Worm (Caenorhabditis elegans) whole organism, late embryonic: ENCODE measurements around the gene rpb-12.

ENCODE experiments used
- C38D4.7 ChIP-seq: fragments of 200-800 bp; sonication (Bioruptor generic); optimal IDR thresholded peaks from 2 replicates; lab custom pipeline; 2018; ENCODE audit warnings: mild to moderate bottlenecking, missing genetic modification characterization, moderate library complexity, missing compliant biosample characterization
- F13H6.1 ChIP-seq: sonication (generic microtip); optimal IDR thresholded peaks from 2 replicates; lab custom pipeline; 2016; ENCODE audit warnings: missing genetic modification characterization, missing compliant biosample characterization
- K02D7.2 ChIP-seq: sonication (generic microtip); optimal IDR thresholded peaks from 2 replicates; lab custom pipeline; 2017; ENCODE audit warnings: mild to moderate bottlenecking, missing genetic modification characterization, missing compliant biosample characterization
- K09A11.1 ChIP-seq: sonication (generic microtip); optimal IDR thresholded peaks from 2 replicates; lab custom pipeline; 2017; ENCODE audit warnings: antibody characterized with exemption, mild to moderate bottlenecking, missing genetic modification characterization, missing compliant biosample characterization; ENCODE audit not compliant: insufficient read depth
- ceh-18 ChIP-seq: sonication (generic microtip); optimal IDR thresholded peaks from 2 replicates; lab custom pipeline; 2016; ENCODE audit warnings: missing genetic modification characterization, missing compliant biosample characterization
- ceh-2 ChIP-seq: sonication (generic microtip); optimal IDR thresholded peaks from 2 replicates; lab custom pipeline; 2016; ENCODE audit warnings: missing genotype, missing genetic modification characterization, missing compliant biosample characterization
- ceh-22 ChIP-seq: sonication (generic microtip); optimal IDR thresholded peaks from 2 replicates; lab custom pipeline; 2017; ENCODE audit warnings: missing biosample characterization, missing genetic modification characterization
- ceh-30 ChIP-seq: fragments of 150-350 bp; optimal IDR thresholded peaks from 2 replicates; lab custom pipeline; 2014; ENCODE audit warnings: missing biosample characterization, missing genetic modification characterization
- ceh-45 ChIP-seq: fragments of 200-800 bp; sonication (Bioruptor generic); IDR thresholded peaks from 2 replicates; pipeline ENCODE4 v1.3.6; 2022; ENCODE audit warnings: missing genetic modification reagents, missing genetic modification characterization, missing compliant biosample characterization
- ceh-9 ChIP-seq: sonication (generic microtip); optimal IDR thresholded peaks from 2 replicates; lab custom pipeline; 2016; ENCODE audit warnings: mild to moderate bottlenecking, missing genetic modification characterization, inconsistent platforms, missing compliant biosample characterization
- dve-1 ChIP-seq: sonication (generic microtip); optimal IDR thresholded peaks from 2 replicates; lab custom pipeline; 2017; ENCODE audit warnings: antibody characterized with exemption, mild to moderate bottlenecking, missing genetic modification characterization, missing compliant biosample characterization
- elt-4 ChIP-seq: sonication (generic microtip); optimal IDR thresholded peaks from 2 replicates; lab custom pipeline; 2016; ENCODE audit warnings: missing genetic modification characterization, missing compliant biosample characterization
- ets-4 ChIP-seq: sonication (generic microtip); optimal IDR thresholded peaks from 2 replicates; lab custom pipeline; 2016; ENCODE audit warnings: missing genetic modification characterization, missing compliant biosample characterization
- fax-1 ChIP-seq: sonication (generic microtip); optimal IDR thresholded peaks from 2 replicates; lab custom pipeline; 2016; ENCODE audit warnings: missing genotype, missing genetic modification characterization, missing compliant biosample characterization
- fkh-10 ChIP-seq: fragments of 150-350 bp; optimal IDR thresholded peaks from 2 replicates; lab custom pipeline; 2014; ENCODE audit warnings: missing biosample characterization, missing genetic modification reagents, missing genetic modification characterization
- gmeb-2 ChIP-seq: sonication (generic microtip); optimal IDR thresholded peaks from 2 replicates; lab custom pipeline; 2016; ENCODE audit warnings: missing genetic modification characterization, inconsistent platforms, missing compliant biosample characterization
- hlh-13 ChIP-seq: fragments of 200-800 bp; sonication (Bioruptor generic); optimal IDR thresholded peaks from 2 replicates; lab custom pipeline; 2018; ENCODE audit warnings: mild to moderate bottlenecking, missing genetic modification characterization, missing compliant biosample characterization
- hlh-30 ChIP-seq: sonication (generic microtip); optimal IDR thresholded peaks from 2 replicates; lab custom pipeline; 2017; ENCODE audit warnings: antibody characterized with exemption, missing genetic modification characterization, missing compliant biosample characterization; ENCODE audit not compliant: insufficient read depth
- hlh-8 ChIP-seq: sonication (generic microtip); optimal IDR thresholded peaks from 2 replicates; lab custom pipeline; 2016; ENCODE audit warnings: missing genotype, missing genetic modification characterization, missing compliant biosample characterization
- madf-2 ChIP-seq: sonication (generic microtip); optimal IDR thresholded peaks from 2 replicates; lab custom pipeline; 2017; ENCODE audit warnings: missing genetic modification characterization, missing compliant biosample characterization
- nfya-1 ChIP-seq: sonication (generic microtip); optimal IDR thresholded peaks from 2 replicates; lab custom pipeline; 2017; ENCODE audit warnings: missing genetic modification characterization, mild to moderate bottlenecking, missing compliant biosample characterization, antibody characterized with exemption, moderate library complexity
- nhr-232 ChIP-seq: sonication (generic microtip); optimal IDR thresholded peaks from 2 replicates; lab custom pipeline; 2016; ENCODE audit warnings: missing genetic modification characterization, missing compliant biosample characterization
- npax-4 ChIP-seq: sonication (generic microtip); optimal IDR thresholded peaks from 2 replicates; lab custom pipeline; 2016; ENCODE audit warnings: missing genetic modification characterization, missing compliant biosample characterization
- pha-2 ChIP-seq: sonication (generic microtip); optimal IDR thresholded peaks from 2 replicates; lab custom pipeline; 2017; ENCODE audit warnings: mild to moderate bottlenecking, missing genetic modification characterization, missing compliant biosample characterization
- pha-4 ChIP-seq: fragments of 150-350 bp; optimal IDR thresholded peaks from 2 replicates; lab custom pipeline; 2018; ENCODE audit warnings: missing biosample characterization, missing genetic modification reagents, missing genetic modification characterization
- ref-2 ChIP-seq: sonication (generic microtip); optimal IDR thresholded peaks from 2 replicates; lab custom pipeline; 2016; ENCODE audit warnings: missing genetic modification characterization, missing compliant biosample characterization
- rnt-1 ChIP-seq: sonication (generic microtip); optimal IDR thresholded peaks from 2 replicates; lab custom pipeline; 2016; ENCODE audit warnings: missing genetic modification characterization, missing compliant biosample characterization
- sdc-2 ChIP-seq: sonication (generic microtip); optimal IDR thresholded peaks from 2 replicates; lab custom pipeline; 2016; ENCODE audit warnings: missing genotype, missing genetic modification characterization, missing compliant biosample characterization
- sox-2 ChIP-seq: fragments of 200-800 bp; sonication (Bioruptor generic); IDR thresholded peaks from 2 replicates; pipeline ENCODE4 v1.3.6; 2022; ENCODE audit warnings: missing genetic modification reagents, missing genetic modification characterization, missing compliant biosample characterization
- syd-9 ChIP-seq: sonication (generic microtip); optimal IDR thresholded peaks from 2 replicates; lab custom pipeline; 2016; ENCODE audit warnings: mild to moderate bottlenecking, missing genetic modification characterization, moderate library complexity, missing compliant biosample characterization
- ttx-3 ChIP-seq: sonication (generic microtip); optimal IDR thresholded peaks from 2 replicates; lab custom pipeline; 2016; ENCODE audit warnings: missing genetic modification reagents, missing genetic modification characterization, missing compliant biosample characterization
- unc-3 ChIP-seq, 2 experiments: fragments of 200-800 bp in 1 of 2; sonication (Bioruptor generic) in 1 of 2; sonication (generic microtip) in 1 of 2; conservative IDR thresholded peaks in 1 of 2; optimal IDR thresholded peaks in 1 of 2; 2 replicates each; pipeline versions ENCODE4 v1.3.6 to Lab custom; 2016 to 2022; ENCODE audit warnings: missing compliant biosample characterization in 2 of 2, missing genetic modification characterization in 2 of 2, missing genetic modification reagents in 1 of 2
- unc-42 ChIP-seq: sonication (generic microtip); optimal IDR thresholded peaks from 2 replicates; lab custom pipeline; 2016; ENCODE audit warnings: missing genotype, missing genetic modification characterization, missing compliant biosample characterization
- unc-55 ChIP-seq: sonication (generic microtip); optimal IDR thresholded peaks from 2 replicates; lab custom pipeline; 2017; ENCODE audit warnings: missing biosample characterization, missing genetic modification reagents, missing genetic modification characterization
- ztf-16 ChIP-seq: sonication (generic microtip); optimal IDR thresholded peaks from 2 replicates; lab custom pipeline; 2017; ENCODE audit warnings: missing genetic modification characterization, missing compliant biosample characterization

rpb-12 gene

DNA sequence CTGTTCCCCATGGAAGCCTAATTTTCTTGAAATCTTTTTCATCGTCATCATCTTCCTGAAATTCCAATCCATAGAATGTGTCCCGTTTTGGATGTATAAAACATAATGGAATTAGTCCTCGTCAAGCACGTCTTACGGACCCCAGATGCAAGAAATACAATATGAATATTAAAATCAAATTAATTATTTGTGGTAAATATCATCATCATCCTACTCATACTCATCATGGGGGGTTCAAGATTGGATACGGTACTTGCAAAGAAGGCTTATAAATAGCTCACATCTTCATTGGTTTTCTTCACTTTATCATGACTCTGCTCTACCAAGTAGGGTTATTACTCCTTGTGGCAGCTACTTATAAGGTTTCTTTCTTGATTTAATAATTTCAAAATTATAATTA lies 2.3 kb downstream of the rpb-12 start, which contains the start of gene flp-1:
Gene flp-1 (plus strand): TSS at position 301 of the 400 bp plus-strand sequence.
- TF ChIP-seq gmeb-2 (tag; lab: Kevin White, UChicago) = no peak
- TF ChIP-seq unc-42 (tag; lab: Kevin White, UChicago) = peak; percentile 29

DNA sequence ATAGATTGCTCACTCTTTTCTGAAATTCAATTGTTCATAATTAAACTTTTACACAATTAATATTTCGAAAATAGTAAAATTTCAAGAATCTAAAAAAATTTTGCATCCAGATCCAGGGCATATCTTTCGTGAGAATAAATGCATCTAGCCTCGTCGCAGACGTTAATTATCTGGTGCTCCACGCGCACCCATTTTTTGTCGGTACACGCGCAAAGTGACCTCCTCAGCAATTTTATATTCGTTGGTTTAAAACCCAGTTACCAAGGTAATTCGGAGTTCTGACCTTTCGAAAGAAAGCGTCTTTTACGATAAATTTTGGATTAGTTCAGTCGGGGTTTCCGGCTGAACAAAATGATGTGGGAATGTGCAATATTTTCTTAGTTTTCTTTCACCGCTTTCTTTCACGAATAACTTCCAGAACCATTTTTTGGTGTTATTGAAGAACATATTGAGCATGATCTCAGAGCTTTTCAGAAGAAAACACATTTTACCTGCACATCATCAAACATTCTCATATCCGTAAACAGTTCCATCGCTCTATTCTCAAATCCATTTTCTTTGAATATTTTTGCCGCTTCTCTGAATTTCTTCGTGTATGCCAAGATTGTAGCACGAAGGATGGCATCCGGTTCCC lies 6.4 kb downstream of the rpb-12 start:
- TF ChIP-seq K09A11.1 (tag; lab: Kevin White, UChicago) (no peak), pha-4 (no peak)

DNA sequence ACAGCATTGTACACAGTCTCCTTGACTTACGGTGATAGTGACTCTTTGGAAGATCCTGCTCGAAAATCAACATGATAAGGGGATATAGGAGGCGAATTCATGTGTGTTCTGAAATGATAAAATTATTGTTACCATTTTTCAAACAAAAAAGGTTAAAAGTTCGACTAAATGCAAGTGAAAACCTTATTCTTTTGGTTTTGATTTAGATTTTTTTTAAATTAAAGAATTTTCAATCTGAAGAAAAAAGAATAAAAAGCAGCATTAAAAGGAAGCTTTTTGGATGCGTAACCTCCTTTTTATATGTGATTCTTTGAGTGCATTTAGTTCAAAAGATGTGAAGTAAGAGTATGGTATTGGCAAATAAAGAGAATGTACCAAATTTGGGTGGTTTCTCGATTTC lies 11.3 kb downstream of the rpb-12 start, which contains the start of gene delm-1:
Gene delm-1 (minus strand): TSS at position 101 of the 400 bp plus-strand sequence.
- TF ChIP-seq ttx-3 (tag; lab: Kevin White, UChicago) = no peak
- no peak for TF ChIP-seq ceh-45 (GFP tag; lab: Robert Waterston, UW)
- no peak for TF ChIP-seq hlh-30 (tag; lab: Kevin White, UChicago)
- no peak for TF ChIP-seq ets-4 (tag; lab: Kevin White, UChicago)
- no peak for TF ChIP-seq nhr-232 (tag; lab: Kevin White, UChicago)
- TF ChIP-seq sox-2 (GFP tag; lab: Robert Waterston, UW) = no peak
- no peak for TF ChIP-seq madf-2 (tag; lab: Kevin White, UChicago)

- TF ChIP-seq K02D7.2 = no peak
- TF ChIP-seq hlh-8 (tag; lab: Kevin White, UChicago) = no peak
- no peak for TF ChIP-seq npax-4
- no peak for TF ChIP-seq nfya-1 (tag; lab: Kevin White, UChicago)
- no peak for TF ChIP-seq elt-4 (tag; lab: Kevin White, UChicago)
- TF ChIP-seq ceh-30 (tag; lab: Kevin White, UChicago) = no peak
- no peak for TF ChIP-seq fkh-10
- TF ChIP-seq unc-42 (tag; lab: Kevin White, UChicago) = no peak
- TF ChIP-seq hlh-13 (GFP tag; lab: Kevin White, UChicago) = no peak
- no peak for TF ChIP-seq unc-55 (GFP tag; lab: Kevin White, UChicago)
- no peak for TF ChIP-seq dve-1
- TF ChIP-seq sdc-2 (tag; lab: Kevin White, UChicago) = no peak
- no peak for TF ChIP-seq unc-3 (GFP tag; conservative IDR thresholded peaks at IDR 0.05; lab: Robert Waterston, UW)
- no peak for TF ChIP-seq unc-3 (tag; optimal IDR thresholded peaks at IDR 0.05; lab: Kevin White, UChicago)
- no peak for TF ChIP-seq ceh-45 (GFP tag; lab: Robert Waterston, UW)
- no peak for TF ChIP-seq ceh-2 (tag; lab: Kevin White, UChicago)
- TF ChIP-seq nhr-232 (tag; lab: Kevin White, UChicago) = no peak
- no peak for TF ChIP-seq pha-2
- TF ChIP-seq hlh-30 (tag; lab: Kevin White, UChicago) = no peak
- no peak for TF ChIP-seq sox-2 (GFP tag; lab: Robert Waterston, UW)
- TF ChIP-seq, all 69 proteins: peak for 0
Measured at ce11 chrIV:9130605-9131004, 16.1 kb downstream of the rpb-12 start.

DNA sequence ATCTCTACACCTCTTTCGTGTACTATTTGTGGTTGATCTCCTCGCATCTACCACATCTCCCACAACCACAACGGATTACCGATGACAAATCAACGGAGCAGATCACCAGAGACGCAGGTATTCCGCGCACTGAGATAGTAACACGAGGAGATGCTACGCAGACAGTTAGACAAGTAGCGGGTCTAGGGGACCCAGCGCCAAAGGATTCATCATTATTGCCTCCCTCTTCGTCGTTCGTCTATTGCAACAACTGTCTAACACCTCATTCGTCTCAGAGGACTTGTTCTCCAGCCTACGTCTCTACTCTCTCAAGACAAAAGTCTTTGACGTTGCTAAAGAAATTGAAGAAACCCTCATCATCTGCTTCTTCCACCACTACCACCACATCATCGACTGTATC lies 25.1 kb downstream of the rpb-12 start:
- TF ChIP-seq ztf-16 (tag; lab: Kevin White, UChicago) (no peak), F13H6.1 (tag; lab: Kevin White, UChicago) (no peak), fkh-10 (no peak), rnt-1 (tag; lab: Kevin White, UChicago) (peak; percentile 11), ref-2 (tag; lab: Kevin White, UChicago) (peak; percentile 31), unc-55 (GFP tag; lab: Kevin White, UChicago) (peak; percentile 9), unc-3 (GFP tag; conservative IDR thresholded peaks at IDR 0.05; lab: Robert Waterston, UW) (no peak), unc-3 (tag; optimal IDR thresholded peaks at IDR 0.05; lab: Kevin White, UChicago) (no peak), ceh-18 (tag; lab: Kevin White, UChicago) (peak; percentile 25), madf-2 (tag; lab: Kevin White, UChicago) (no peak), ceh-9 (tag; lab: Kevin White, UChicago) (no peak), npax-4 (no peak), syd-9 (no peak), hlh-30 (tag; lab: Kevin White, UChicago) (no peak), pha-2 (no peak), C38D4.7 (GFP tag; lab: Kevin White, UChicago) (no peak), ets-4 (tag; lab: Kevin White, UChicago) (no peak), fax-1 (no peak), ceh-22 (tag; lab: Kevin White, UChicago) (no peak), nfya-1 (tag; lab: Kevin White, UChicago) (no peak)
